Worm (Caenorhabditis elegans) whole organism, midembryonic: ENCODE data around the gene fbxa-201.

ENCODE experiments used
- T22C8.4 ChIP-seq: fragments of 200-800 bp; sonication (Bioruptor generic); IDR thresholded peaks from 2 replicates; pipeline ENCODE4 v1.3.6; 2022; ENCODE audit warnings: missing genetic modification characterization, missing compliant biosample characterization
- cog-1 ChIP-seq: sonication (generic microtip); optimal IDR thresholded peaks from 2 replicates; lab custom pipeline; 2016; ENCODE audit warnings: missing genetic modification characterization, missing compliant biosample characterization
- flt-1 ChIP-seq: fragments of 200-800 bp; sonication (Bioruptor generic); IDR thresholded peaks from 2 replicates; pipeline ENCODE4 v1.3.6; 2022; ENCODE audit warnings: missing genetic modification characterization, missing compliant biosample characterization
- klf-2 ChIP-seq: fragments of 200-800 bp; sonication (Bioruptor generic); conservative IDR thresholded peaks from 2 replicates; pipeline ENCODE4 v1.3.6; 2022; ENCODE audit warnings: missing genetic modification reagents, missing genetic modification characterization, missing compliant biosample characterization
- med-1 ChIP-seq: sonication (generic microtip); optimal IDR thresholded peaks from 2 replicates; lab custom pipeline; 2017; ENCODE audit warnings: missing genetic modification characterization, mild to moderate bottlenecking, missing compliant biosample characterization, antibody characterized with exemption, missing genetic modification reagents; ENCODE audit not compliant: insufficient read depth
- tab-1 ChIP-seq: fragments of 200-800 bp; sonication (Bioruptor generic); IDR thresholded peaks from 2 replicates; pipeline ENCODE4 v1.3.6; 2022; ENCODE audit warnings: missing genetic modification characterization, missing compliant biosample characterization
- ztf-29 ChIP-seq: fragments of 200-800 bp; sonication (Bioruptor generic); IDR thresholded peaks from 2 replicates; pipeline ENCODE4 v1.3.6; 2022; ENCODE audit warnings: missing genetic modification reagents, missing genetic modification characterization, missing compliant biosample characterization

DNA sequence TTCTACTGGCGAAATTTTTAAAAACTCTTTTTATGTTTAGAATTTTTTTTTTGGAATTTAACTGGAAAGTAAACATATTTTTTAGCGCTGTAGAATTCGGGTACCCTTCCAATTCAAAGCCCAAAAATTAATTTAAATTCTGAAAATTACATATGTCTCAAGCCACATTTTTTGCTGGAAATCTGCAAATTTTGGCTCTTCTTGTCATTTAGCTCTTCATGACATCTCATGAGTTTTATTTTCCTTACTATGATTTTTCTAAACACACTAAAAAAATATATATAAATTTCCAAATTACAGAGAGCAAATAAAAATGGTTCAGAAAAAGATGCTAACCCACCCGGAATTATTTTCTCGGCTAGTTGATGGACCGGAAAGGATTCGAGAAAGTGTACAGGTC, 5.9 kb upstream of the fbxa-201 start, which contains the start of gene acs-3:
- TF ChIP-seq ztf-29 (no peak), flt-1 (GFP tag; lab: Robert Waterston, UW) (no peak), tab-1 (no peak), med-1 (no peak), cog-1 (tag; lab: Kevin White, UChicago) (no peak), T22C8.4 (no peak), klf-2 (no peak)
